Worm (Caenorhabditis elegans) whole organism, young adult: Measurements from ENCODE around the gene mccc-2.

ENCODE experiments used
- D2030.7 ChIP-seq: fragments of 200-800 bp; sonication (Bioruptor generic); IDR thresholded peaks from 2 replicates; pipeline ENCODE4 v1.3.6; 2022; ENCODE audit warnings: missing genetic modification reagents, missing genetic modification characterization, missing compliant biosample characterization
- F23B12.7 ChIP-seq: sonication (generic microtip); optimal IDR thresholded peaks from 2 replicates; lab custom pipeline; 2017; ENCODE audit warnings: missing genetic modification characterization, mild to moderate bottlenecking, missing compliant biosample characterization, antibody characterized with exemption, moderate library complexity; ENCODE audit not compliant: insufficient read depth
- F33H1.4 ChIP-seq: fragments of 200-800 bp; sonication (Bioruptor generic); IDR thresholded peaks from 2 replicates; pipeline ENCODE4 v1.3.6; 2022; ENCODE audit warnings: missing genetic modification reagents, missing genetic modification characterization, missing compliant biosample characterization
- F52B5.7 ChIP-seq: sonication (generic microtip); optimal IDR thresholded peaks from 2 replicates; lab custom pipeline; 2016; ENCODE audit warnings: mild to moderate bottlenecking, missing genetic modification characterization, missing compliant biosample characterization
- F57C9.4 ChIP-seq: sonication (generic microtip); optimal IDR thresholded peaks from 2 replicates; lab custom pipeline; 2017; ENCODE audit warnings: mild to moderate bottlenecking, missing genetic modification characterization, missing compliant biosample characterization
- T07F8.4 ChIP-seq: sonication (generic microtip); optimal IDR thresholded peaks from 2 replicates; lab custom pipeline; 2016; ENCODE audit warnings: mild to moderate bottlenecking, missing genetic modification characterization, moderate library complexity, missing compliant biosample characterization
- T26A5.8 ChIP-seq: sonication (generic microtip); optimal IDR thresholded peaks from 2 replicates; lab custom pipeline; 2016; ENCODE audit warnings: missing genetic modification characterization, missing compliant biosample characterization
- ZK185.1 ChIP-seq: sonication (generic microtip); optimal IDR thresholded peaks from 2 replicates; lab custom pipeline; 2016; ENCODE audit warnings: mild to moderate bottlenecking, missing genetic modification characterization, missing compliant biosample characterization; ENCODE audit not compliant: poor library complexity, severe bottlenecking
- akir-1 ChIP-seq: fragments of 200-800 bp; sonication (Bioruptor generic); optimal IDR thresholded peaks from 2 replicates; lab custom pipeline; 2018; ENCODE audit warnings: mild to moderate bottlenecking, missing genetic modification characterization, moderate library complexity, missing compliant biosample characterization
- ama-1 ChIP-seq, 3 experiments: fragments of 150-350 bp in 1 of 3; sonication (generic microtip) in 2 of 3; optimal IDR thresholded peaks; 2 replicates each; lab custom pipeline; 2014 to 2018; ENCODE audit warnings: missing biosample characterization in 2 of 3, missing genetic modification characterization in 2 of 3, missing genetic modification reagents in 2 of 3
- aptf-2 ChIP-seq: fragments of 200-800 bp; sonication (Bioruptor generic); conservative IDR thresholded peaks from 2 replicates; pipeline ENCODE4 v1.3.6; 2022; ENCODE audit warnings: missing genetic modification reagents, missing genetic modification characterization, missing compliant biosample characterization
- atf-7 ChIP-seq: sonication (generic microtip); optimal IDR thresholded peaks from 2 replicates; lab custom pipeline; 2017; ENCODE audit warnings: mild to moderate bottlenecking, missing genetic modification characterization, missing compliant biosample characterization
- attf-3 ChIP-seq: fragments of 200-800 bp; sonication (Bioruptor generic); conservative IDR thresholded peaks from 2 replicates; pipeline ENCODE4 v1.3.6; 2022; ENCODE audit warnings: missing genetic modification reagents, missing genetic modification characterization, missing compliant biosample characterization
- ccch-3 ChIP-seq: fragments of 200-800 bp; sonication (Bioruptor generic); optimal IDR thresholded peaks from 2 replicates; lab custom pipeline; 2018; ENCODE audit warnings: mild to moderate bottlenecking, missing genetic modification characterization, missing compliant biosample characterization
- ceh-79 ChIP-seq: sonication (generic microtip); optimal IDR thresholded peaks from 2 replicates; lab custom pipeline; 2017; ENCODE audit warnings: mild to moderate bottlenecking, missing genetic modification characterization, missing compliant biosample characterization
- chd-7 ChIP-seq: sonication (generic microtip); optimal IDR thresholded peaks from 2 replicates; lab custom pipeline; 2016; ENCODE audit warnings: mild to moderate bottlenecking, missing genetic modification characterization, moderate library complexity, missing compliant biosample characterization
- dpl-1 ChIP-seq: fragments of 150-350 bp; optimal IDR thresholded peaks from 2 replicates; lab custom pipeline; 2014; ENCODE audit warnings: missing biosample characterization, missing genetic modification reagents, missing genetic modification characterization
- efl-1 ChIP-seq: fragments of 150-350 bp; optimal IDR thresholded peaks from 2 replicates; lab custom pipeline; 2014; ENCODE audit warnings: missing biosample characterization, missing genetic modification reagents, missing genetic modification characterization
- egl-44 ChIP-seq: fragments of 200-800 bp; sonication (Bioruptor generic); IDR thresholded peaks from 2 replicates; pipeline ENCODE4 v1.3.6; 2022; ENCODE audit warnings: missing genetic modification reagents, missing genetic modification characterization, missing compliant biosample characterization
- egrh-3 ChIP-seq: fragments of 200-800 bp; sonication (Bioruptor generic); IDR thresholded peaks from 2 replicates; pipeline ENCODE4 v1.3.6; 2022; ENCODE audit warnings: missing genetic modification reagents, missing genetic modification characterization, missing compliant biosample characterization
- ets-4 ChIP-seq: fragments of 200-800 bp; sonication (Bioruptor generic); optimal IDR thresholded peaks from 2 replicates; lab custom pipeline; 2018; ENCODE audit warnings: mild to moderate bottlenecking, missing genetic modification characterization, missing compliant biosample characterization
- him-1 ChIP-seq: sonication (generic microtip); optimal IDR thresholded peaks from 2 replicates; lab custom pipeline; 2016; ENCODE audit warnings: missing genotype, missing genetic modification reagents, missing genetic modification characterization, missing compliant biosample characterization
- hlh-26 ChIP-seq: fragments of 200-800 bp; sonication (Bioruptor generic); conservative IDR thresholded peaks from 2 replicates; pipeline ENCODE4 v1.3.6; 2022; ENCODE audit warnings: missing genetic modification reagents, missing genetic modification characterization, missing compliant biosample characterization
- hsf-1 ChIP-seq: fragments of 200-800 bp; sonication (Bioruptor generic); IDR thresholded peaks from 2 replicates; pipeline ENCODE4 v1.3.6; 2022; ENCODE audit warnings: missing genetic modification reagents, missing genetic modification characterization, missing compliant biosample characterization
- lag-1 ChIP-seq: fragments of 200-800 bp; sonication (Bioruptor generic); IDR thresholded peaks from 2 replicates; pipeline ENCODE4 v1.3.6; 2022; ENCODE audit warnings: missing genetic modification reagents, missing genetic modification characterization, missing compliant biosample characterization
- let-607 ChIP-seq, 2 experiments: fragments of 200-800 bp in 1 of 2; sonication (Bioruptor generic) in 1 of 2; sonication (generic microtip) in 1 of 2; optimal IDR thresholded peaks; 2 replicates each; lab custom pipeline; 2016 to 2018; ENCODE audit warnings: mild to moderate bottlenecking in 2 of 2, missing compliant biosample characterization in 2 of 2, missing genetic modification characterization in 2 of 2, moderate library complexity in 2 of 2, missing genotype in 1 of 2
- madf-10 ChIP-seq: sonication (generic microtip); optimal IDR thresholded peaks from 2 replicates; lab custom pipeline; 2016; ENCODE audit warnings: mild to moderate bottlenecking, missing genetic modification characterization, missing compliant biosample characterization
- madf-6 ChIP-seq: fragments of 200-800 bp; sonication (Bioruptor generic); IDR thresholded peaks from 2 replicates; pipeline ENCODE4 v1.3.6; 2022; ENCODE audit warnings: missing genetic modification reagents, missing genetic modification characterization, missing compliant biosample characterization
- madf-8 ChIP-seq: fragments of 200-800 bp; sonication (Bioruptor generic); conservative IDR thresholded peaks from 2 replicates; pipeline ENCODE4 v1.3.6; 2022; ENCODE audit warnings: missing genetic modification reagents, missing genetic modification characterization, missing compliant biosample characterization
- mcd-1 ChIP-seq: fragments of 200-800 bp; sonication (Bioruptor generic); IDR thresholded peaks from 2 replicates; pipeline ENCODE4 v1.3.6; 2022; ENCODE audit warnings: missing genetic modification reagents, missing genetic modification characterization, missing compliant biosample characterization
- mel-28 ChIP-seq: sonication (generic microtip); optimal IDR thresholded peaks from 2 replicates; lab custom pipeline; 2016; ENCODE audit warnings: borderline replicate concordance, mild to moderate bottlenecking, missing genetic modification characterization, missing compliant biosample characterization
- nfyb-1 ChIP-seq: fragments of 200-800 bp; sonication (Bioruptor generic); IDR thresholded peaks from 2 replicates; pipeline ENCODE4 v1.3.6; 2022; ENCODE audit warnings: missing genetic modification reagents, missing genetic modification characterization, missing compliant biosample characterization
- nhr-179 ChIP-seq: sonication (generic microtip); optimal IDR thresholded peaks from 2 replicates; lab custom pipeline; 2016; ENCODE audit warnings: mild to moderate bottlenecking, missing genetic modification characterization, missing compliant biosample characterization
- nhr-80 ChIP-seq: sonication (generic microtip); optimal IDR thresholded peaks from 2 replicates; lab custom pipeline; 2016; ENCODE audit warnings: missing genetic modification characterization, missing compliant biosample characterization
- rec-8 ChIP-seq, 2 experiments: sonication (generic microtip); optimal IDR thresholded peaks; 2 replicates each; lab custom pipeline; 2016; ENCODE audit warnings: mild to moderate bottlenecking in 2 of 2, missing genetic modification characterization in 2 of 2, missing genetic modification reagents in 2 of 2, missing genotype in 2 of 2, missing biosample characterization in 1 of 2, missing compliant biosample characterization in 1 of 2, moderate library complexity in 1 of 2
- snpc-1.3 ChIP-seq: sonication (generic microtip); optimal IDR thresholded peaks from 2 replicates; lab custom pipeline; 2017; ENCODE audit warnings: missing genetic modification characterization, mild to moderate bottlenecking, missing compliant biosample characterization, antibody characterized with exemption, moderate library complexity, missing genotype, missing genetic modification reagents; ENCODE audit not compliant: insufficient read depth
- snpc-3.4 ChIP-seq: sonication (generic microtip); optimal IDR thresholded peaks from 2 replicates; lab custom pipeline; 2017; ENCODE audit warnings: missing genetic modification characterization, mild to moderate bottlenecking, missing compliant biosample characterization, antibody characterized with exemption, moderate library complexity, missing genotype, missing genetic modification reagents
- snpc-4 ChIP-seq, 5 experiments: fragments of 150-350 bp in 1 of 5; sonication (generic microtip) in 4 of 5; optimal IDR thresholded peaks; 2 replicates each; lab custom pipeline; 2014 to 2018; ENCODE audit warnings: missing genetic modification characterization in 5 of 5, missing biosample characterization in 3 of 5, antibody characterized with exemption in 2 of 5, mild to moderate bottlenecking in 2 of 5, missing compliant biosample characterization in 2 of 5, missing genotype in 2 of 5, moderate library complexity in 2 of 5, missing genetic modification reagents in 1 of 5
- somi-1 ChIP-seq: fragments of 200-800 bp; sonication (Bioruptor generic); optimal IDR thresholded peaks from 2 replicates; lab custom pipeline; 2018; ENCODE audit warnings: mild to moderate bottlenecking, missing genetic modification characterization, missing compliant biosample characterization
- unc-130 ChIP-seq: sonication (generic microtip); optimal IDR thresholded peaks from 2 replicates; lab custom pipeline; 2016; ENCODE audit warnings: missing genetic modification reagents, missing genetic modification characterization, missing compliant biosample characterization
- xnd-1 ChIP-seq: sonication (generic microtip); optimal IDR thresholded peaks from 2 replicates; lab custom pipeline; 2016; ENCODE audit warnings: missing genotype, missing genetic modification reagents, missing genetic modification characterization, missing compliant biosample characterization
- ztf-28 ChIP-seq: fragments of 200-800 bp; sonication (Bioruptor generic); IDR thresholded peaks from 2 replicates; pipeline ENCODE4 v1.3.6; 2022; ENCODE audit warnings: missing genetic modification reagents, missing genetic modification characterization, missing compliant biosample characterization

Gene mccc-2

DNA sequence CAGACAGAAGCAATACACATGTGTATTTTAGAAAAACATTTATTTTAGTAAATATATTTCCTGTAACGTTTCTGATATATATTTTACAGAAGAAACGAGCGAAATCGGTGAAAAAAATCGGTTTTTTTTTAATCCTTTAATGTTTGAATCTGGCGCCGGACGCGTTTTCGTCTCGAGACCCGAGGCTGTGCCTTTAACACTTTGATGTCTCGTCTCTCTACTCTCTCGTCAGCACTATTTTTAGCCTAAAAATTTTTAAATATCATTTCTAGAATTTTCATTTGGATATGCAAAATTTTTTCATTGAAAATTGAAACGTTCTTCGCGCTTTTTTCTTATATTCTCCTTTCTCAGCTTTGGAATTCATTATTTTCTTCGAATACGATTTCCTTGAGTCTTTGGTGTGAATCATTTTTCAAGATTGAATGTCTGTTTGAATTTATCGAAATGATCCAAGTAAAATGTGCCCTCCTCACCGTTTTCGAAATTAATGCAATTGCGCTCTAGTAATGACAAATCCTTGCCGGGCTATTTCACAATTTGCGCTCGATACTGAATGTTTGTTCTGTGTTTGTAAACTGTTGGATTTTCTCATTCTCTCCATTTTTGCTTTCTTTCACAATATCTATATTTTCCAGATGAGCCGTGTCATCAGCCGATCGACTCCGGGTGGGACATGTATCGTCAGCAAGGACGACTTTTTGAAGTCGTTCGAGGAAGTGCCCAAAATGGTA, 34.6 kb downstream of the mccc-2 start, which contains the start of gene cls-2 (continued):
- peak; percentile 72 for TF ChIP-seq efl-1
- TF ChIP-seq madf-6 (GFP tag; lab: Robert Waterston, UW): peak; percentile 71
- no peak for TF ChIP-seq snpc-4 (GFP tag; optimal IDR thresholded peaks at IDR 0.05; lab: Kevin White, UChicago)
- TF ChIP-seq snpc-4 (tag; optimal IDR thresholded peaks at IDR 0.05; lab: Kevin White, UChicago): no peak
- TF ChIP-seq ZK185.1 (tag; lab: Kevin White, UChicago): no peak
- no peak for TF ChIP-seq attf-3 (GFP tag; lab: Robert Waterston, UW)
- peak; percentile 57 for TF ChIP-seq D2030.7
- TF ChIP-seq hsf-1: peak; percentile 55; the same call in 1 of the 2 replicates
- peak; percentile 28 for TF ChIP-seq dpl-1 (GFP tag; lab: Kevin White, UChicago)
- no peak for TF ChIP-seq T07F8.4 (tag; lab: Kevin White, UChicago)
- TF ChIP-seq xnd-1 (tag; lab: Kevin White, UChicago): peak; percentile 29
- peak; percentile 67 for TF ChIP-seq F23B12.7
- TF ChIP-seq atf-7 (tag; lab: Kevin White, UChicago): no peak
- TF ChIP-seq F33H1.4 (GFP tag; lab: Robert Waterston, UW): peak; percentile 87
- TF ChIP-seq madf-8 (GFP tag; lab: Robert Waterston, UW): peak; percentile 39
- TF ChIP-seq egl-44: no peak

- TF ChIP-seq F23B12.7: no peak
- TF ChIP-seq ccch-3 (GFP tag; lab: Kevin White, UChicago): no peak
- TF ChIP-seq ama-1 (optimal IDR thresholded peaks at IDR 0.05; lab: Kevin White, UChicago): peak; percentile 86
- TF ChIP-seq ama-1 (GFP tag; optimal IDR thresholded peaks at IDR 0.05; lab: Kevin White, UChicago): no peak
- peak; percentile 89 for TF ChIP-seq mcd-1 (GFP tag; lab: Robert Waterston, UW)
- TF ChIP-seq ceh-79 (tag; lab: Kevin White, UChicago): peak; percentile 62
- TF ChIP-seq snpc-3.4 (tag; lab: Kevin White, UChicago): no peak
- TF ChIP-seq him-1 (tag; lab: Kevin White, UChicago): no peak
- TF ChIP-seq dpl-1 (GFP tag; lab: Kevin White, UChicago): peak; percentile 42
- 0 out of 2 replicates have a peak, but pooled peaks have one; percentile 56 for TF ChIP-seq ztf-28 (GFP tag; lab: Robert Waterston, UW)
- no peak for TF ChIP-seq hlh-26 (GFP tag; lab: Robert Waterston, UW)
- TF ChIP-seq rec-8 (tag; optimal IDR thresholded peaks at IDR 0.05; lab: Kevin White, UChicago): no peak
- TF ChIP-seq chd-7 (tag; lab: Kevin White, UChicago): peak; percentile 99
- peak; percentile 55; the same call in 1 of the 2 replicates for TF ChIP-seq egrh-3 (GFP tag; lab: Robert Waterston, UW)
- peak; percentile 95 to 98 for TF ChIP-seq let-607 (tag; optimal IDR thresholded peaks at IDR 0.05; lab: Kevin White, UChicago)
- TF ChIP-seq aptf-2 (GFP tag; lab: Robert Waterston, UW): no peak
- 0 out of 2 replicates have a peak, but pooled peaks have one; percentile 22 for TF ChIP-seq lag-1 (GFP tag; lab: Robert Waterston, UW)
- no peak for TF ChIP-seq T26A5.8 (tag; lab: Kevin White, UChicago)
- TF ChIP-seq ets-4 (GFP tag; lab: Kevin White, UChicago): peak; percentile 55
- TF ChIP-seq F52B5.7: peak; percentile 54
- TF ChIP-seq nhr-80 (tag; lab: Kevin White, UChicago): peak; percentile 31
- TF ChIP-seq F57C9.4 (tag; lab: Kevin White, UChicago): peak; percentile 86
- peak; percentile 79 for TF ChIP-seq madf-6 (GFP tag; lab: Robert Waterston, UW)
- TF ChIP-seq akir-1 (GFP tag; lab: Kevin White, UChicago): peak; percentile 71
- TF ChIP-seq nfyb-1: peak; percentile 97
- TF ChIP-seq madf-10 (tag; lab: Kevin White, UChicago): peak; percentile 76
- TF ChIP-seq madf-8 (GFP tag; lab: Robert Waterston, UW): no peak
- TF ChIP-seq somi-1: peak; percentile 97
- TF ChIP-seq snpc-1.3 (tag; lab: Kevin White, UChicago): no peak
- no peak for TF ChIP-seq unc-130 (GFP tag; lab: Kevin White, UChicago)
- TF ChIP-seq nhr-179: no peak
- peak; percentile 84 for TF ChIP-seq mel-28 (tag; lab: Kevin White, UChicago)
- TF ChIP-seq egl-44: peak; percentile 84
- no peak for TF ChIP-seq snpc-4 (GFP tag; optimal IDR thresholded peaks at IDR 0.05; lab: Kevin White, UChicago)
- peak in 2 of 4 experiments; percentile 48 to 77 for TF ChIP-seq snpc-4 (tag; optimal IDR thresholded peaks at IDR 0.05; lab: Kevin White, UChicago)
These were observed 35.4 kb downstream of the mccc-2 start, which contains the start of gene R107.5 for ce11 chrIII:9053740-9054252. TSS of gene R107.5 (minus strand) at chrIII:9053790.
